Fruit fly (Drosophila melanogaster) whole organism, embryonic: ENCODE measurements around the gene Gale.

Experiments used
- CG10431 ChIP-seq: fragments of 200-800 bp; sonication (Bioruptor generic); optimal IDR thresholded peaks from 3 replicates; lab custom pipeline; 2018; ENCODE audit warnings: missing biosample characterization, mild to moderate bottlenecking, missing genetic modification characterization
- CG11504 ChIP-seq: fragments of 200-800 bp; sonication (Bioruptor generic); optimal IDR thresholded peaks from 3 replicates; lab custom pipeline; 2019; ENCODE audit warnings: missing biosample characterization, mild to moderate bottlenecking, missing genetic modification characterization, moderate library complexity
- CG32532 ChIP-seq: fragments of 200-800 bp; sonication (Bioruptor generic); IDR thresholded peaks from 2 replicates; pipeline ENCODE4 v1.3.6; 2022; ENCODE audit warnings: missing biosample characterization, missing genetic modification characterization
- CG6175 ChIP-seq: fragments of 200-800 bp; sonication (Bioruptor generic); IDR thresholded peaks from 3 replicates; pipeline ENCODE4 v1.3.6; 2022; ENCODE audit warnings: missing biosample characterization, missing genetic modification characterization
- CG8478 ChIP-seq: fragments of >200 bp; optimal IDR thresholded peaks from 2 replicates; lab custom pipeline; 2018
- Scr ChIP-seq: fragments of 200-800 bp; sonication (Bioruptor generic); IDR thresholded peaks from 2 replicates; pipeline ENCODE4 v1.3.6; 2022; ENCODE audit warnings: missing biosample characterization, missing genetic modification characterization; ENCODE audit not compliant: partially characterized antibody
- Six4 ChIP-seq: fragments of 200-800 bp; sonication (Bioruptor generic); optimal IDR thresholded peaks from 2 replicates; lab custom pipeline; 2016; ENCODE audit warnings: missing biosample characterization, missing genetic modification characterization
- ac ChIP-seq: fragments of 200-800 bp; sonication (Bioruptor generic); optimal IDR thresholded peaks from 3 replicates; lab custom pipeline; 2017; ENCODE audit warnings: missing biosample characterization, mild to moderate bottlenecking, missing genetic modification characterization
- bigmax ChIP-seq: fragments of 200-800 bp; sonication (Bioruptor generic); optimal IDR thresholded peaks from 2 replicates; lab custom pipeline; 2018; ENCODE audit warnings: missing biosample characterization, mild to moderate bottlenecking, missing genetic modification characterization
- lola ChIP-seq, 3 experiments: fragments of >200 bp in 2 of 3; fragments of 200-800 bp in 1 of 3; sonication (Bioruptor generic) in 1 of 3; optimal IDR thresholded peaks; 2 replicates each; lab custom pipeline; 2017 to 2019; ENCODE audit warnings: missing biosample characterization in 3 of 3, missing genetic modification characterization in 3 of 3, mild to moderate bottlenecking in 1 of 3, moderate library complexity in 1 of 3
- luna ChIP-seq: fragments of 200-800 bp; sonication (Bioruptor generic); optimal IDR thresholded peaks from 2 replicates; lab custom pipeline; 2016; ENCODE audit warnings: missing biosample characterization, missing genetic modification characterization
- pho ChIP-seq: fragments of 200-800 bp; sonication (Bioruptor generic); optimal IDR thresholded peaks from 2 replicates; lab custom pipeline; 2016; ENCODE audit warnings: missing biosample characterization, missing genetic modification characterization
- toy ChIP-seq: fragments of 200-800 bp; sonication (Bioruptor generic); IDR thresholded peaks from 2 replicates; pipeline ENCODE4 v1.3.6; 2022; ENCODE audit warnings: missing biosample characterization, missing genetic modification characterization

DNA sequence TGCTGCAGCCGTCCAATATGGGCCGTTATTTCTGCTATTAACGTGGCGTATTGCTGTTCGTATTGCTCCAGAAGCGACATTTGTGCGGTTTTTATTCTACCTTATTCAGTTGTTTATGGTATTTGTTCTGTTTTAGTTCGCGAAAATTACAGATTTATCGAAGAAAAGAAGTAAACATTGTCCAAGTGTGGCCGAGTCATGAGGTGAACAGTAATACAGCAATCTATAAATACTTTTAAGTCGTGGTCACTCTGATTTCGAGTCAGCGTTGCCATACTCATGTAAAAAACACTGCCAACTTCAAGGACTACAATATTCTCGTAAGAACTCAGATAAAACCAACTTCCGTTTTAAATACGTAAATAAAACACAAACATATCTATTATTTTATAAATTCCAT, 44.3 kb downstream of the Gale start, which contains the start of gene Vti1a:
- TF ChIP-seq ac (GFP tag; lab: Kevin White, UChicago), result no peak
- TF ChIP-seq luna (GFP tag; lab: Kevin White, UChicago), result no peak
- no peak for TF ChIP-seq CG11504
- no peak for TF ChIP-seq CG8478
- no peak for TF ChIP-seq CG32532 (GFP tag; lab: Robert Waterston, UW)
- no peak for TF ChIP-seq Six4 (GFP tag; lab: Kevin White, UChicago)
- TF ChIP-seq toy (GFP tag; lab: Robert Waterston, UW), result no peak
- no peak for TF ChIP-seq pho (GFP tag; lab: Kevin White, UChicago)
- TF ChIP-seq CG10431 (GFP tag; lab: Kevin White, UChicago), result peak; percentile 37
- TF ChIP-seq Scr (GFP tag; lab: Robert Waterston, UW), result peak; percentile 33; the same call in 1 of the 2 replicates
- TF ChIP-seq lola (GFP tag; optimal IDR thresholded peaks at IDR 0.05; lab: Kevin White, UChicago), result peak in 1 of 3 experiments; percentile 0
- peak; percentile 34 for TF ChIP-seq bigmax (GFP tag; lab: Kevin White, UChicago)
- no peak for TF ChIP-seq CG6175
